Fruit fly (Drosophila melanogaster) whole organism, embryonic: Measurements from ENCODE around the gene CG32079.
A peak's percentile ranks its signal among the peaks of the same experiment; 100 is the strongest.

Source experiments
- Ada2b ChIP-seq: fragments of 200-800 bp; sonication (Bioruptor generic); IDR thresholded peaks from 2 replicates; pipeline ENCODE4 v1.3.6; 2022; ENCODE audit warnings: missing biosample characterization, missing genetic modification characterization
- B-H2 ChIP-seq: fragments of 200-800 bp; sonication (Bioruptor generic); optimal IDR thresholded peaks from 2 replicates; lab custom pipeline; 2018; ENCODE audit warnings: missing biosample characterization, mild to moderate bottlenecking, missing genetic modification characterization
- Bteb2 ChIP-seq: fragments of 200-800 bp; sonication (Bioruptor generic); optimal IDR thresholded peaks from 2 replicates; lab custom pipeline; 2016; ENCODE audit warnings: missing biosample characterization, missing genetic modification characterization
- CG10267 ChIP-seq: fragments of 200-800 bp; sonication (Bioruptor generic); optimal IDR thresholded peaks from 2 replicates; lab custom pipeline; 2018; ENCODE audit warnings: missing biosample characterization, mild to moderate bottlenecking, missing genetic modification characterization, moderate library complexity
- CG10366 ChIP-seq: fragments of 200-800 bp; sonication (Bioruptor generic); IDR thresholded peaks from 2 replicates; pipeline ENCODE4 v1.3.6; 2022; ENCODE audit warnings: missing biosample characterization, missing genetic modification characterization
- CG10959 ChIP-seq: fragments of 200-800 bp; sonication (Bioruptor generic); IDR thresholded peaks from 2 replicates; pipeline ENCODE4 v1.3.6; 2022; ENCODE audit warnings: missing biosample characterization, missing genetic modification characterization
- CG11085 ChIP-seq: fragments of 200-800 bp; sonication (Bioruptor generic); IDR thresholded peaks from 2 replicates; pipeline ENCODE4 v1.3.6; 2022; ENCODE audit warnings: missing biosample characterization, missing genetic modification characterization
- CG11247 ChIP-seq: fragments of 200-800 bp; sonication (Bioruptor generic); IDR thresholded peaks from 2 replicates; pipeline ENCODE4 v1.3.6; 2022; ENCODE audit warnings: missing biosample characterization, missing genetic modification characterization
- CG12659 ChIP-seq: fragments of 200-800 bp; sonication (Bioruptor generic); optimal IDR thresholded peaks from 3 replicates; lab custom pipeline; 2017; ENCODE audit warnings: mild to moderate bottlenecking, missing biosample characterization, missing genetic modification reagents, missing genetic modification characterization
- CG13296 ChIP-seq: fragments of 200-800 bp; sonication (Bioruptor generic); optimal IDR thresholded peaks from 3 replicates; lab custom pipeline; 2018; ENCODE audit warnings: missing biosample characterization, mild to moderate bottlenecking, missing genetic modification characterization
- CG14965 ChIP-seq: fragments of 200-800 bp; sonication (Bioruptor generic); optimal IDR thresholded peaks from 2 replicates; lab custom pipeline; 2016; ENCODE audit warnings: missing biosample characterization, missing genetic modification characterization, borderline replicate concordance
- CG15479 ChIP-seq: fragments of 200-800 bp; sonication (Bioruptor generic); optimal IDR thresholded peaks from 3 replicates; lab custom pipeline; 2019; ENCODE audit warnings: missing biosample characterization, mild to moderate bottlenecking, missing genetic modification characterization, moderate library complexity
- CG15514 ChIP-seq: fragments of 200-800 bp; sonication (Bioruptor generic); optimal IDR thresholded peaks from 3 replicates; lab custom pipeline; 2017; ENCODE audit warnings: missing biosample characterization, missing genetic modification characterization, mild to moderate bottlenecking, moderate library complexity, missing genetic modification reagents
- CG31224 ChIP-seq: fragments of 200-800 bp; sonication (Bioruptor generic); IDR thresholded peaks from 2 replicates; pipeline ENCODE4 v1.3.6; 2022; ENCODE audit warnings: missing biosample characterization, missing genetic modification characterization
- CG31388 ChIP-seq: fragments of 200-800 bp; sonication (Bioruptor generic); optimal IDR thresholded peaks from 2 replicates; lab custom pipeline; 2016; ENCODE audit warnings: missing biosample characterization, missing genetic modification characterization
- CG33557 ChIP-seq: fragments of 200-800 bp; sonication (Bioruptor generic); optimal IDR thresholded peaks from 2 replicates; lab custom pipeline; 2019; ENCODE audit warnings: missing biosample characterization, mild to moderate bottlenecking, missing genetic modification characterization, moderate library complexity
- CG34224 ChIP-seq: fragments of 200-800 bp; sonication (Bioruptor generic); IDR thresholded peaks from 3 replicates; pipeline ENCODE4 v1.3.6; 2022; ENCODE audit warnings: missing biosample characterization, missing genetic modification characterization; ENCODE audit not compliant: partially characterized antibody
- CG42726 ChIP-seq: fragments of 200-800 bp; sonication (Bioruptor generic); IDR thresholded peaks from 2 replicates; pipeline ENCODE4 v1.3.6; 2022; ENCODE audit warnings: missing biosample characterization, missing genetic modification characterization; ENCODE audit not compliant: partially characterized antibody
- CG4328 ChIP-seq: fragments of 200-800 bp; sonication (Bioruptor generic); optimal IDR thresholded peaks from 3 replicates; lab custom pipeline; 2017; ENCODE audit warnings: missing biosample characterization, missing genetic modification reagents, missing genetic modification characterization
- CG4404 ChIP-seq: fragments of 200-800 bp; sonication (Bioruptor generic); IDR thresholded peaks from 2 replicates; pipeline ENCODE4 v1.3.6; 2022; ENCODE audit warnings: missing biosample characterization, missing genetic modification characterization
- CG4730 ChIP-seq: fragments of 200-800 bp; sonication (Bioruptor generic); IDR thresholded peaks from 2 replicates; pipeline ENCODE4 v1.3.6; 2022; ENCODE audit warnings: missing biosample characterization, missing genetic modification characterization
- D19A ChIP-seq: fragments of 200-800 bp; optimal IDR thresholded peaks from 3 replicates; lab custom pipeline; 2019; ENCODE audit warnings: missing biosample characterization, mild to moderate bottlenecking, missing genetic modification characterization, moderate library complexity
- Doc3 ChIP-seq: fragments of 200-800 bp; sonication (Bioruptor generic); IDR thresholded peaks from 3 replicates; pipeline ENCODE4 v1.3.6; 2022; ENCODE audit warnings: missing biosample characterization, missing genetic modification characterization; ENCODE audit not compliant: partially characterized antibody
- Ets97D ChIP-seq: fragments of 200-800 bp; sonication (Bioruptor generic); optimal IDR thresholded peaks from 3 replicates; lab custom pipeline; 2016; ENCODE audit warnings: missing biosample characterization, missing genetic modification characterization
- H15 ChIP-seq: fragments of 200-800 bp; sonication (Bioruptor generic); IDR thresholded peaks from 3 replicates; pipeline ENCODE4 v1.3.6; 2022; ENCODE audit warnings: missing biosample characterization, missing genetic modification characterization
- Mes4 ChIP-seq: fragments of 200-800 bp; sonication (Bioruptor generic); optimal IDR thresholded peaks from 2 replicates; lab custom pipeline; 2016; ENCODE audit warnings: missing biosample characterization, missing genetic modification characterization
- Oli ChIP-seq: fragments of 200-800 bp; sonication (Bioruptor generic); optimal IDR thresholded peaks from 2 replicates; lab custom pipeline; 2018; ENCODE audit warnings: missing biosample characterization, mild to moderate bottlenecking, missing genetic modification characterization, moderate library complexity
- Ptx1 ChIP-seq: fragments of 200-800 bp; sonication (Bioruptor generic); IDR thresholded peaks from 2 replicates; pipeline ENCODE4 v1.3.6; 2022; ENCODE audit warnings: missing biosample characterization, missing genetic modification characterization
- Sox102F ChIP-seq: fragments of 200-800 bp; sonication (Bioruptor generic); optimal IDR thresholded peaks from 2 replicates; lab custom pipeline; 2018; ENCODE audit warnings: missing biosample characterization, mild to moderate bottlenecking, missing genetic modification characterization, moderate library complexity
- bowl ChIP-seq: fragments of 200-800 bp; sonication (Bioruptor generic); IDR thresholded peaks from 2 replicates; pipeline ENCODE4 v1.3.6; 2022; ENCODE audit warnings: missing biosample characterization, missing genetic modification characterization
- btn ChIP-seq: fragments of 200-800 bp; sonication (Bioruptor generic); optimal IDR thresholded peaks from 2 replicates; lab custom pipeline; 2016; ENCODE audit warnings: missing biosample characterization, missing genetic modification characterization
- chinmo ChIP-seq: fragments of 200-800 bp; sonication (Bioruptor generic); IDR thresholded peaks from 4 replicates; pipeline ENCODE4 v1.3.6; 2022; ENCODE audit warnings: missing biosample characterization, missing genetic modification characterization; ENCODE audit not compliant: partially characterized antibody
- crp ChIP-seq, 2 experiments: fragments of 200-800 bp; sonication (Bioruptor generic); optimal IDR thresholded peaks; 2 replicates in 1 of 2; 3 replicates in 1 of 2; lab custom pipeline; 2017; ENCODE audit warnings: missing biosample characterization in 2 of 2, missing genetic modification characterization in 2 of 2, mild to moderate bottlenecking in 1 of 2, moderate library complexity in 1 of 2
- cwo ChIP-seq: fragments of 200-800 bp; sonication (Bioruptor generic); optimal IDR thresholded peaks from 3 replicates; lab custom pipeline; 2017; ENCODE audit warnings: missing biosample characterization, missing genetic modification characterization, mild to moderate bottlenecking, moderate library complexity, missing genetic modification reagents
- da ChIP-seq: fragments of 200-800 bp; sonication (Bioruptor generic); optimal IDR thresholded peaks from 2 replicates; lab custom pipeline; 2016; ENCODE audit warnings: missing biosample characterization, missing genetic modification characterization
- dimm ChIP-seq: fragments of 200-800 bp; sonication (Bioruptor generic); IDR thresholded peaks from 2 replicates; pipeline ENCODE4 v1.3.6; 2022; ENCODE audit warnings: missing biosample characterization, missing genetic modification characterization
- fd64A ChIP-seq: fragments of 200-800 bp; sonication (Bioruptor generic); optimal IDR thresholded peaks from 3 replicates; lab custom pipeline; 2018; ENCODE audit warnings: missing biosample characterization, mild to moderate bottlenecking, missing genetic modification characterization
- gcm2 ChIP-seq: fragments of 200-800 bp; sonication (Bioruptor generic); optimal IDR thresholded peaks from 2 replicates; lab custom pipeline; 2016; ENCODE audit warnings: missing biosample characterization, missing genetic modification characterization
- gsb-n ChIP-seq: fragments of 200-800 bp; sonication (Bioruptor generic); optimal IDR thresholded peaks from 3 replicates; lab custom pipeline; 2018; ENCODE audit warnings: missing biosample characterization, mild to moderate bottlenecking, missing genetic modification characterization
- gt ChIP-seq: fragments of 200-800 bp; sonication (Bioruptor generic); IDR thresholded peaks from 2 replicates; pipeline ENCODE4 v1.3.6; 2022; ENCODE audit warnings: missing biosample characterization, missing genetic modification characterization
- lbe ChIP-seq: fragments of 200-800 bp; sonication (Bioruptor generic); optimal IDR thresholded peaks from 2 replicates; lab custom pipeline; 2016; ENCODE audit warnings: missing biosample characterization, mild to moderate bottlenecking, missing genetic modification characterization
- luna ChIP-seq: fragments of 200-800 bp; sonication (Bioruptor generic); optimal IDR thresholded peaks from 2 replicates; lab custom pipeline; 2016; ENCODE audit warnings: missing biosample characterization, missing genetic modification characterization
- pita ChIP-seq: fragments of 200-800 bp; sonication (Bioruptor generic); optimal IDR thresholded peaks from 2 replicates; lab custom pipeline; 2017; ENCODE audit warnings: missing biosample characterization, mild to moderate bottlenecking, missing genetic modification characterization
- pzg ChIP-seq: fragments of 200-800 bp; sonication (Bioruptor generic); optimal IDR thresholded peaks from 3 replicates; lab custom pipeline; 2018; ENCODE audit warnings: missing biosample characterization, mild to moderate bottlenecking, missing genetic modification characterization, moderate library complexity
- salm ChIP-seq: fragments of 200-800 bp; sonication (Bioruptor generic); optimal IDR thresholded peaks from 2 replicates; lab custom pipeline; 2018; ENCODE audit warnings: missing biosample characterization, mild to moderate bottlenecking, missing genetic modification characterization
- sisA ChIP-seq: fragments of 200-800 bp; sonication (Bioruptor generic); IDR thresholded peaks from 2 replicates; pipeline ENCODE4 v1.3.6; 2022; ENCODE audit warnings: missing biosample characterization, missing genetic modification characterization
- sob ChIP-seq: fragments of 200-800 bp; sonication (Bioruptor generic); IDR thresholded peaks from 2 replicates; pipeline ENCODE4 v1.3.6; 2022; ENCODE audit warnings: missing biosample characterization, missing genetic modification characterization
- sug ChIP-seq: fragments of 200-800 bp; optimal IDR thresholded peaks from 2 replicates; lab custom pipeline; 2019; ENCODE audit warnings: missing biosample characterization, mild to moderate bottlenecking, missing genetic modification characterization, moderate library complexity
- ttk ChIP-seq: fragments of 200-800 bp; sonication (Bioruptor generic); IDR thresholded peaks from 2 replicates; pipeline ENCODE4 v2.1.2; 2022; ENCODE audit warnings: missing biosample characterization, missing genetic modification characterization
- usp ChIP-seq: fragments of >200 bp; optimal IDR thresholded peaks from 2 replicates; lab custom pipeline; 2017; ENCODE audit warnings: missing biosample characterization, missing genetic modification characterization

CG32079 gene

dm6 chr3L:11061200-11061599, 35.8 kb downstream of the CG32079 start, which contains the start of the genes CG6321 and Blos2 (continued):
- TF ChIP-seq usp (GFP tag; lab: Kevin White, UChicago) (no peak), gcm2 (peak; percentile 24), Ada2b (peak; percentile 60; the same call in 1 of the 2 replicates), CG10366 (GFP tag; lab: Robert Waterston, UW) (peak; percentile 46), CG33557 (GFP tag; lab: Kevin White, UChicago) (peak; percentile 59), CG12659 (GFP tag; lab: Kevin White, UChicago) (peak; percentile 68), Ptx1 (GFP tag; lab: Robert Waterston, UW) (peak; percentile 75), CG10267 (tag; lab: Kevin White, UChicago) (peak; percentile 81), pita (GFP tag; lab: Kevin White, UChicago) (no peak), sisA (GFP tag; lab: Robert Waterston, UW) (peak; percentile 54), CG13296 (GFP tag; lab: Kevin White, UChicago) (peak; percentile 77), Oli (peak; percentile 78), luna (GFP tag; lab: Kevin White, UChicago) (no peak), Sox102F (GFP tag; lab: Kevin White, UChicago) (peak; percentile 78), dimm (no peak), chinmo (GFP tag; lab: Robert Waterston, UW) (no peak), Mes4 (peak; percentile 20), bowl (no peak), CG10959 (GFP tag; lab: Robert Waterston, UW) (peak; percentile 27; the same call in 1 of the 2 replicates), Bteb2 (GFP tag; lab: Kevin White, UChicago) (peak; percentile 57), D19A (tag; lab: Kevin White, UChicago) (peak; percentile 93), gt (GFP tag; lab: Robert Waterston, UW) (no peak), sug (tag; lab: Kevin White, UChicago) (peak; percentile 79), cwo (GFP tag; lab: Kevin White, UChicago) (peak; percentile 65), B-H2 (GFP tag; lab: Kevin White, UChicago) (peak; percentile 48), btn (GFP tag; lab: Kevin White, UChicago) (no peak), Doc3 (GFP tag; lab: Robert Waterston, UW) (no peak), pzg (GFP tag; lab: Kevin White, UChicago) (peak; percentile 39), fd64A (GFP tag; lab: Kevin White, UChicago) (peak; percentile 13), CG4730 (GFP tag; lab: Robert Waterston, UW) (peak; percentile 38; the same call in 1 of the 2 replicates), lbe (GFP tag; lab: Kevin White, UChicago) (peak; percentile 58), CG14965 (GFP tag; lab: Kevin White, UChicago) (no peak), sob (GFP tag; lab: Robert Waterston, UW) (peak; percentile 76), CG4404 (GFP tag; lab: Robert Waterston, UW) (0 out of 2 replicates have a peak, but pooled peaks have one; percentile 14), da (no peak), CG4328 (GFP tag; lab: Kevin White, UChicago) (peak; percentile 57), Ets97D (GFP tag; lab: Kevin White, UChicago) (peak; percentile 30), CG15514 (GFP tag; lab: Kevin White, UChicago) (peak; percentile 53), CG31224 (GFP tag; lab: Robert Waterston, UW) (0 out of 2 replicates have a peak, but pooled peaks have one; percentile 45), gsb-n (tag; lab: Kevin White, UChicago) (peak; percentile 75), crp (GFP tag; optimal IDR thresholded peaks at IDR 0.05; lab: Kevin White, UChicago) (peak; percentile 30 to 84), CG11085 (GFP tag; lab: Robert Waterston, UW) (no peak), salm (tag; lab: Kevin White, UChicago) (peak; percentile 77), CG34224 (no peak), CG11247 (GFP tag; lab: Robert Waterston, UW) (peak; percentile 50), H15 (GFP tag; lab: Robert Waterston, UW) (0 out of 3 replicates have a peak, but pooled peaks have one; percentile 27), CG15479 (no peak), CG42726 (no peak), ttk (GFP tag; lab: Robert Waterston, UW) (peak; percentile 55), CG31388 (peak; percentile 29)
